4 fruit fly cellular contexts compared by ENCODE assay signal in genomic region chr3L:7988828-7989673, dm6.
TF ChIP-seq lines count a peak whose summit lies in the region.

No protein-coding gene starts in this region.

- TF ChIP-seq CTCF in whole organism, embryonic (GFP tag; optimal IDR thresholded peaks at IDR 0.05; lab: Kevin White, UChicago): peak; percentile 26

TF ChIP-seq in whole organism, embryonic, 481 proteins besides CTCF, POLR2A, EP300 and RAD21 (continues in another document):
- TF ChIP-seq ind (GFP tag; optimal IDR thresholded peaks at IDR 0.05; lab: Kevin White, UChicago): peak; percentile 49
- TF ChIP-seq ken (GFP tag; IDR thresholded peaks at IDR 0.05; lab: Robert Waterston, UW): peak; percentile 53; the same call in 1 of the 3 replicates
- TF ChIP-seq pum (GFP tag; optimal IDR thresholded peaks at IDR 0.05; lab: Kevin White, UChicago): peak; percentile 37
- no peak for TF ChIP-seq CG3065 (GFP tag; optimal IDR thresholded peaks at IDR 0.05; lab: Kevin White, UChicago)
- TF ChIP-seq ssp (GFP tag; IDR thresholded peaks at IDR 0.05; lab: Robert Waterston, UW): peak; percentile 31; the same call in 1 of the 2 replicates
- TF ChIP-seq seq (GFP tag; IDR thresholded peaks at IDR 0.05; lab: Robert Waterston, UW): peak; percentile 49
- TF ChIP-seq dmrt99B (tag; optimal IDR thresholded peaks at IDR 0.05; lab: Kevin White, UChicago): peak; percentile 76
- TF ChIP-seq ci (GFP tag; IDR thresholded peaks at IDR 0.05; lab: Robert Waterston, UW): peak; percentile 43; the same call in 2 of the 3 replicates
- peak; percentile 27 for TF ChIP-seq BtbVII (GFP tag; optimal IDR thresholded peaks at IDR 0.05; lab: Kevin White, UChicago)
- no peak for TF ChIP-seq CG12744 (GFP tag; optimal IDR thresholded peaks at IDR 0.05; lab: Kevin White, UChicago)
- TF ChIP-seq CG30403 (GFP tag; optimal IDR thresholded peaks at IDR 0.05; lab: Kevin White, UChicago): peak; percentile 67
- TF ChIP-seq tin (GFP tag; optimal IDR thresholded peaks at IDR 0.05; lab: Kevin White, UChicago): peak; percentile 63
- TF ChIP-seq run (tag; optimal IDR thresholded peaks at IDR 0.05; lab: Kevin White, UChicago): no peak
- peak; percentile 52 for TF ChIP-seq sob (GFP tag; IDR thresholded peaks at IDR 0.05; lab: Robert Waterston, UW)
- peak; percentile 7 for TF ChIP-seq pros (GFP tag; optimal IDR thresholded peaks at IDR 0.05; lab: Kevin White, UChicago)
- peak; percentile 56 for TF ChIP-seq nau (GFP tag; optimal IDR thresholded peaks at IDR 0.05; lab: Kevin White, UChicago)
- TF ChIP-seq slou (GFP tag; optimal IDR thresholded peaks at IDR 0.05; lab: Kevin White, UChicago): no peak
- TF ChIP-seq grau (tag; optimal IDR thresholded peaks at IDR 0.05; lab: Kevin White, UChicago): peak; percentile 68
- no peak for TF ChIP-seq Mad (GFP tag; optimal IDR thresholded peaks at IDR 0.05; lab: Kevin White, UChicago)
- TF ChIP-seq Doc3 (GFP tag; IDR thresholded peaks at IDR 0.05; lab: Robert Waterston, UW; ENCODE audit: partially characterized antibody): no peak
- TF ChIP-seq CG12071 (GFP tag; optimal IDR thresholded peaks at IDR 0.05; lab: Kevin White, UChicago): no peak
- no peak for TF ChIP-seq CG1647 (GFP tag; optimal IDR thresholded peaks at IDR 0.05; lab: Kevin White, UChicago)

TF ChIP-seq in whole organism, prepupa, 60 proteins besides CTCF, POLR2A, EP300 and RAD21 (continues in another document):
- TF ChIP-seq CG6276 (GFP tag; optimal IDR thresholded peaks at IDR 0.05; lab: Kevin White, UChicago) (peak; percentile 44), vri (GFP tag; optimal IDR thresholded peaks at IDR 0.05; lab: Kevin White, UChicago) (no peak), topi (GFP tag; optimal IDR thresholded peaks at IDR 0.05; lab: Kevin White, UChicago) (peak; percentile 60), Ets21C (GFP tag; optimal IDR thresholded peaks at IDR 0.05; lab: Kevin White, UChicago) (no peak), acj6 (GFP tag; optimal IDR thresholded peaks at IDR 0.05; lab: Kevin White, UChicago) (peak; percentile 59), net (GFP tag; optimal IDR thresholded peaks at IDR 0.05; lab: Kevin White, UChicago) (peak; percentile 37), fkh (GFP tag; optimal IDR thresholded peaks at IDR 0.05; lab: Kevin White, UChicago) (peak; percentile 26), achi (GFP tag; optimal IDR thresholded peaks at IDR 0.05; lab: Kevin White, UChicago) (peak; percentile 61), CG8632 (GFP tag; optimal IDR thresholded peaks at IDR 0.05; lab: Kevin White, UChicago) (peak; percentile 26), CG34406 (GFP tag; optimal IDR thresholded peaks at IDR 0.05; lab: Kevin White, UChicago) (peak; percentile 18), eg (GFP tag; IDR thresholded peaks at IDR 0.05; lab: Robert Waterston, UW) (0 out of 3 replicates have a peak, but pooled peaks have one; percentile 26), Sox15 (GFP tag; optimal IDR thresholded peaks at IDR 0.05; lab: Kevin White, UChicago) (no peak), Blimp-1 (GFP tag; optimal IDR thresholded peaks at IDR 0.05; lab: Kevin White, UChicago) (no peak), CG9139 (GFP tag; optimal IDR thresholded peaks at IDR 0.05; lab: Kevin White, UChicago) (peak; percentile 9), Sox102F (GFP tag; optimal IDR thresholded peaks at IDR 0.05; lab: Kevin White, UChicago) (peak; percentile 4), CG6792 (GFP tag; optimal IDR thresholded peaks at IDR 0.05; lab: Kevin White, UChicago) (peak; percentile 10), CG10669 (GFP tag; optimal IDR thresholded peaks at IDR 0.05; lab: Kevin White, UChicago) (peak; percentile 44), salr (GFP tag; optimal IDR thresholded peaks at IDR 0.05; lab: Kevin White, UChicago) (peak in 1 of 2 experiments; percentile 55), esn (GFP tag; optimal IDR thresholded peaks at IDR 0.05; lab: Kevin White, UChicago) (peak; percentile 43), svp (GFP tag; lab: Kevin White, UChicago) (no peak), CG11902 (GFP tag; optimal IDR thresholded peaks at IDR 0.05; lab: Kevin White, UChicago) (no peak), Eip93F (GFP tag; optimal IDR thresholded peaks at IDR 0.05; lab: Kevin White, UChicago) (no peak), CG3032 (tag; optimal IDR thresholded peaks at IDR 0.05; lab: Kevin White, UChicago) (peak; percentile 82), CG8319 (GFP tag; optimal IDR thresholded peaks at IDR 0.05; lab: Kevin White, UChicago) (no peak)

TF ChIP-seq in whole organism, pupa, 21 proteins besides CTCF, POLR2A, EP300 and RAD21:
- TF ChIP-seq rn (GFP tag; IDR thresholded peaks at IDR 0.05; lab: Robert Waterston, UW) (no peak), D1 (tag; optimal IDR thresholded peaks at IDR 0.05; lab: Kevin White, UChicago) (peak; percentile 55), Snoo (tag; optimal IDR thresholded peaks at IDR 0.05; lab: Kevin White, UChicago) (no peak), CG13204 (GFP tag; optimal IDR thresholded peaks at IDR 0.05; lab: Kevin White, UChicago) (no peak), Ets98B (GFP tag; IDR thresholded peaks at IDR 0.05; lab: Robert Waterston, UW) (no peak), CG4496 (GFP tag; IDR thresholded peaks at IDR 0.05; lab: Robert Waterston, UW) (peak; percentile 53; the same call in 2 of the 3 replicates), gl (tag; optimal IDR thresholded peaks at IDR 0.05; lab: Kevin White, UChicago) (peak; percentile 6), CG9948 (tag; optimal IDR thresholded peaks at IDR 0.05; lab: Kevin White, UChicago) (peak; percentile 83), CG14655 (GFP tag; optimal IDR thresholded peaks at IDR 0.05; lab: Kevin White, UChicago) (peak; percentile 86), CG8159 (tag; optimal IDR thresholded peaks at IDR 0.05; lab: Kevin White, UChicago) (peak; percentile 70), CG12605 (GFP tag; IDR thresholded peaks at IDR 0.05; lab: Robert Waterston, UW) (peak; percentile 43; the same call in 1 of the 2 replicates), EcR (GFP tag; optimal IDR thresholded peaks at IDR 0.05; lab: Kevin White, UChicago) (no peak), Pif1B (GFP tag; optimal IDR thresholded peaks at IDR 0.05; lab: Kevin White, UChicago) (peak; percentile 50), CG32121 (GFP tag; IDR thresholded peaks at IDR 0.05; lab: Robert Waterston, UW) (no peak), CG8301 (tag; optimal IDR thresholded peaks at IDR 0.05; lab: Kevin White, UChicago) (peak; percentile 72), CG17806 (tag; optimal IDR thresholded peaks at IDR 0.05; lab: Kevin White, UChicago) (peak; percentile 80), CG34367 (tag; optimal IDR thresholded peaks at IDR 0.05; lab: Kevin White, UChicago) (peak; percentile 31), Pif1A (GFP tag; optimal IDR thresholded peaks at IDR 0.05; lab: Kevin White, UChicago) (peak; percentile 78), fd96Ca (GFP tag; IDR thresholded peaks at IDR 0.05; lab: Robert Waterston, UW) (no peak), CG15710 (tag; optimal IDR thresholded peaks at IDR 0.05; lab: Kevin White, UChicago) (peak; percentile 34), CG10348 (GFP tag; IDR thresholded peaks at IDR 0.05; lab: Robert Waterston, UW) (no peak)

TF ChIP-seq in whole organism, wandering third instar larva, 38 proteins besides CTCF, POLR2A, EP300 and RAD21 (continues in another document):
- TF ChIP-seq Hr83 (GFP tag; optimal IDR thresholded peaks at IDR 0.05; lab: Kevin White, UChicago; ENCODE audit: poor library complexity, severe bottlenecking): no peak
- no peak for TF ChIP-seq Hr78 (GFP tag; optimal IDR thresholded peaks at IDR 0.05; lab: Kevin White, UChicago)
- no peak for TF ChIP-seq dmrt93B (GFP tag; optimal IDR thresholded peaks at IDR 0.05; lab: Kevin White, UChicago)
- TF ChIP-seq psq (GFP tag; optimal IDR thresholded peaks at IDR 0.05; lab: Kevin White, UChicago): peak; percentile 38
- peak; percentile 67 for TF ChIP-seq h (GFP tag; optimal IDR thresholded peaks at IDR 0.05; lab: Kevin White, UChicago)
- peak; percentile 18 for TF ChIP-seq HLH106 (tag; optimal IDR thresholded peaks at IDR 0.05; lab: Kevin White, UChicago)
- no peak for TF ChIP-seq lola (GFP tag; optimal IDR thresholded peaks at IDR 0.05; lab: Kevin White, UChicago)
- TF ChIP-seq Vsx2 (GFP tag; optimal IDR thresholded peaks at IDR 0.05; lab: Kevin White, UChicago; ENCODE audit: partially characterized antibody): no peak
- peak; percentile 60 for TF ChIP-seq fru (GFP tag; optimal IDR thresholded peaks at IDR 0.05; lab: Kevin White, UChicago)
- TF ChIP-seq Hnf4 (GFP tag; optimal IDR thresholded peaks at IDR 0.05; lab: Kevin White, UChicago): no peak
- TF ChIP-seq dl (GFP tag; optimal IDR thresholded peaks at IDR 0.05; lab: Kevin White, UChicago; ENCODE audit: insufficient read depth in 1 of 2, partially characterized antibody in 2 of 2): no peak
- no peak for TF ChIP-seq CG9705 (GFP tag; optimal IDR thresholded peaks at IDR 0.05; lab: Kevin White, UChicago)
- TF ChIP-seq Sp1 (GFP tag; optimal IDR thresholded peaks at IDR 0.05; lab: Kevin White, UChicago): peak; percentile 33
- no peak for TF ChIP-seq br (GFP tag; optimal IDR thresholded peaks at IDR 0.05; lab: Kevin White, UChicago)
- no peak for TF ChIP-seq brk (GFP tag; optimal IDR thresholded peaks at IDR 0.05; lab: Kevin White, UChicago)
- peak; percentile 37 for TF ChIP-seq OdsH (GFP tag; optimal IDR thresholded peaks at IDR 0.05; lab: Kevin White, UChicago)
- TF ChIP-seq tai (GFP tag; optimal IDR thresholded peaks at IDR 0.05; lab: Kevin White, UChicago): no peak
- TF ChIP-seq pan (optimal IDR thresholded peaks at IDR 0.05; lab: Kevin White, UChicago): no peak
- peak; percentile 92 for TF ChIP-seq Dfd (GFP tag; optimal IDR thresholded peaks at IDR 0.05; lab: Kevin White, UChicago)
- no peak for TF ChIP-seq Jra (GFP tag; optimal IDR thresholded peaks at IDR 0.05; lab: Kevin White, UChicago)
- TF ChIP-seq Dif (GFP tag; optimal IDR thresholded peaks at IDR 0.05; lab: Kevin White, UChicago; ENCODE audit: partially characterized antibody): no peak
- TF ChIP-seq GATAd (GFP tag; optimal IDR thresholded peaks at IDR 0.05; lab: Kevin White, UChicago): no peak
- TF ChIP-seq foxo (GFP tag; optimal IDR thresholded peaks at IDR 0.05; lab: Kevin White, UChicago): peak in 1 of 2 experiments; percentile 26
- TF ChIP-seq Mio (GFP tag; optimal IDR thresholded peaks at IDR 0.05; lab: Kevin White, UChicago): no peak
- peak; percentile 27 for TF ChIP-seq ey (GFP tag; optimal IDR thresholded peaks at IDR 0.05; lab: Kevin White, UChicago)
- no peak for TF ChIP-seq dsf (GFP tag; optimal IDR thresholded peaks at IDR 0.05; lab: Kevin White, UChicago; ENCODE audit: borderline replicate concordance)
- TF ChIP-seq sage (GFP tag; optimal IDR thresholded peaks at IDR 0.05; lab: Kevin White, UChicago): peak; percentile 14
- no peak for TF ChIP-seq Abd-B (GFP tag; optimal IDR thresholded peaks at IDR 0.05; lab: Kevin White, UChicago)
- TF ChIP-seq usp (GFP tag; optimal IDR thresholded peaks at IDR 0.05; lab: Kevin White, UChicago): no peak
- TF ChIP-seq N (GFP tag; optimal IDR thresholded peaks at IDR 0.05; lab: Kevin White, UChicago): no peak
- peak; percentile 13 for TF ChIP-seq sv (GFP tag; optimal IDR thresholded peaks at IDR 0.05; lab: Kevin White, UChicago)
- TF ChIP-seq CrebA (GFP tag; optimal IDR thresholded peaks at IDR 0.05; lab: Kevin White, UChicago; ENCODE audit: borderline replicate concordance): no peak

Comparison
In these comparisons a context has a peak if more than half of its experiments do, and no peak if none do; other contexts are left out.
1. Of the 7 proteins assayed by ChIP-seq in both whole organism, embryonic and whole organism, prepupa: peak only in whole organism, embryonic: Blimp-1; only in whole organism, prepupa: CG16779 and Lpt; in both: CG6854, Gug, Hr39 and Sox102F; in neither: 0.